Fruit fly (Drosophila melanogaster): Measurements from ENCODE around the gene RpS13.

The RpS13 gene

dm6 chr2L:8384985-8385519 is 20.6 kb upstream of the RpS13 start (continued):
- TF ChIP-seq CG17802 (tag; optimal IDR thresholded peaks at IDR 0.05) (no peak), CG7963 (GFP tag; IDR thresholded peaks at IDR 0.05; ENCODE audit: partially characterized antibody) (no peak), Ets65A (GFP tag) (no peak), CG15073 (GFP tag; optimal IDR thresholded peaks at IDR 0.05) (no peak), CG17385 (GFP tag; optimal IDR thresholded peaks at IDR 0.05) (peak; percentile 7), CG34422 (GFP tag; IDR thresholded peaks at IDR 0.05) (no peak)

DNA sequence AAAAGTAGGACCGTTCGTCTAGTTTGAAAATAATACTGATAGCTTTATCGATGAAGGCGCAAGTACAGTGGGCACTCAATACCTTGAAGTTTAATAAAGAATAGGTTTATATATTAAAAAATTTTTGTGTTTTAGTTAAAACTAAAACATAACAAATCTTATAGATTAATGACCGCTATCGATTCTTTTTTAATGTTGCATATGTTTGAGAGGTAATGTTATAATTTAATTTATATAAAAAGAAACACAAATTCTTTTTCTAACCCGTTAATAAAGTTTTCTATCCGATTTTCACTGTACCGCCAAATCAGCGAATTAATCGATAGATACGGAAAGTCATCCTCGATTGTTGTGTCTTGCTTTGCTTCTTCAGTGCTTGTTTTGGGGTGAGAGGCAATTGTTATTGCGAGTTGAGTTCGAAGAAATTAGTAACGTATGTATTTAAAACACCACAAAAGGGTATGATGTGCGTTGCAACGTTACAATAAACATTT is 19.7 kb upstream of the RpS13 start, which contains the start of the genes Dad1 and CG13384:
Dad1 (minus strand) TSS at position 30 of the 494 bp plus-strand sequence.
CG13384 (plus strand) TSS at position 348 of the 494 bp plus-strand sequence.
- TF ChIP-seq ftz-f1 (GFP tag; optimal IDR thresholded peaks at IDR 0.05) (no peak), CG11085 (GFP tag; IDR thresholded peaks at IDR 0.05) (peak; percentile 91), CG17186 (GFP tag; optimal IDR thresholded peaks at IDR 0.05) (peak; percentile 59), nom (GFP tag; optimal IDR thresholded peaks at IDR 0.05) (peak; percentile 84), HLH54F (GFP tag; optimal IDR thresholded peaks at IDR 0.05) (peak; percentile 64), CG6791 (GFP tag; IDR thresholded peaks at IDR 0.05; ENCODE audit: partially characterized antibody) (no peak; the same call in 2 of the 3 replicates), row (GFP tag; IDR thresholded peaks at IDR 0.05) (peak; percentile 99), Myb (GFP tag; optimal IDR thresholded peaks at IDR 0.05) (peak; percentile 28), Gug (GFP tag; IDR thresholded peaks at IDR 0.05) (peak; percentile 78), Fer2 (tag; optimal IDR thresholded peaks at IDR 0.05) (peak; percentile 94), nerfin-2 (GFP tag; IDR thresholded peaks at IDR 0.05; ENCODE audit: partially characterized antibody) (no peak), Spps (tag; optimal IDR thresholded peaks at IDR 0.05) (peak; percentile 82), fru (optimal IDR thresholded peaks at IDR 0.05) (no peak), CG34224 (GFP tag; IDR thresholded peaks at IDR 0.05; ENCODE audit: partially characterized antibody) (peak; percentile 35; the same call in 2 of the 3 replicates), CG13287 (GFP tag; IDR thresholded peaks at IDR 0.05; ENCODE audit: partially characterized antibody) (peak; percentile 50), Neu2 (GFP tag; optimal IDR thresholded peaks at IDR 0.05; ENCODE audit: borderline replicate concordance) (no peak), btn (GFP tag; optimal IDR thresholded peaks at IDR 0.05) (no peak), luna (GFP tag; optimal IDR thresholded peaks at IDR 0.05) (no peak), CG32532 (GFP tag; IDR thresholded peaks at IDR 0.05) (peak; percentile 96), CG12299 (tag; optimal IDR thresholded peaks at IDR 0.05) (peak; percentile 93), so (GFP tag; IDR thresholded peaks at IDR 0.05) (peak; percentile 78; the same call in 2 of the 3 replicates), dmrt11E (tag; optimal IDR thresholded peaks at IDR 0.05) (peak; percentile 91), CG9876 (GFP tag; optimal IDR thresholded peaks at IDR 0.05) (peak; percentile 1), gce (GFP tag; IDR thresholded peaks at IDR 0.05) (peak; percentile 40; the same call in 1 of the 3 replicates), CG14441 (GFP tag; IDR thresholded peaks at IDR 0.05) (peak; percentile 87), hkb (optimal IDR thresholded peaks at IDR 0.05) (no peak), hkb (GFP tag; IDR thresholded peaks at IDR 0.05) (peak; percentile 85), chm (GFP tag; IDR thresholded peaks at IDR 0.05) (peak; percentile 70; the same call in 1 of the 2 replicates), CG10267 (tag; optimal IDR thresholded peaks at IDR 0.05) (peak; percentile 92), knrl (GFP tag; IDR thresholded peaks at IDR 0.05; ENCODE audit: partially characterized antibody) (peak; percentile 62), CG31365 (tag; optimal IDR thresholded peaks at IDR 0.05) (no peak), da (GFP tag; optimal IDR thresholded peaks at IDR 0.05) (no peak), Nf-YA (GFP tag; IDR thresholded peaks at IDR 0.05) (peak; percentile 47; the same call in 1 of the 2 replicates), CG33557 (GFP tag; optimal IDR thresholded peaks at IDR 0.05) (peak; percentile 93), CG6175 (GFP tag; IDR thresholded peaks at IDR 0.05) (peak; percentile 80; the same call in 2 of the 3 replicates), chif (GFP tag; optimal IDR thresholded peaks at IDR 0.05) (peak; percentile 46 to 74), pzg (GFP tag; optimal IDR thresholded peaks at IDR 0.05) (peak; percentile 34), vvl (GFP tag; IDR thresholded peaks at IDR 0.05) (peak; percentile 95), CG4854 (GFP tag; optimal IDR thresholded peaks at IDR 0.05) (peak; percentile 75), CG2120 (GFP tag; optimal IDR thresholded peaks at IDR 0.05) (peak; percentile 95), pita (GFP tag; optimal IDR thresholded peaks at IDR 0.05) (no peak), Fer1 (GFP tag; optimal IDR thresholded peaks at IDR 0.05) (peak; percentile 95), CG13894 (tag; optimal IDR thresholded peaks at IDR 0.05) (peak; percentile 96)

Data from whole organism, embryonic.